Worm (Caenorhabditis elegans): Measurements from ENCODE around the gene T13F2.4.

ce11 chrIV:9755713-9756112, 33.9 kb upstream of the T13F2.4 start:
- TF ChIP-seq blmp-1 (tag; optimal IDR thresholded peaks at IDR 0.05) (peak; percentile 58), aly-2 (tag; optimal IDR thresholded peaks at IDR 0.05) (no peak), ztf-4 (tag; optimal IDR thresholded peaks at IDR 0.05) (no peak), lin-39 (tag; optimal IDR thresholded peaks at IDR 0.05) (no peak)
